Worm (Caenorhabditis elegans): Measurements from ENCODE around the gene ugt-48.

The ugt-48 gene

DNA sequence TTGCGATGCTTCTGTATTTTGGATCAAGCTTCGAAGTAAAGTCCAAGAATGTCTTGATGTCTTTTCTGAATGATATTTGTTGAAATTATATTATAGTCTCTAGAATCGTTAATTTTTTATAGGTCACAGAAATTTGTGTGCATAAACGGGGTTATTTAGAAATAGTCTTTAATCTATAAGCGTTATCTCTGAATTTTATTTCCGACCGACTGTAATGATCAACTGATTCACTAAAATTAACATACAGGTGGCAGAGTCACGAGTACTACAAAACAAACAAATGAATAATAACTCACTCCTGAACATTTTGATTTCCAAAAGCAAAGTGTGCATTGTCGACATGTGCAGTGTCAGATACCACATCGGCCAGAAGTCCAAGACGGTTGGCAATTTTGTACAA, 36.1 kb downstream of the ugt-48 start:
- TF ChIP-seq Y105C5A.15 (GFP tag; IDR thresholded peaks at IDR 0.05) = no peak
- no peak for TF ChIP-seq zfp-2 (tag; optimal IDR thresholded peaks at IDR 0.05)
- TF ChIP-seq spr-3 (GFP tag; optimal IDR thresholded peaks at IDR 0.05) = no peak
- no peak for TF ChIP-seq R02D3.7 (tag; optimal IDR thresholded peaks at IDR 0.05)
- peak; percentile 1 for TF ChIP-seq hlh-30 (tag; optimal IDR thresholded peaks at IDR 0.05; ENCODE audit: insufficient read depth)
- no peak for TF ChIP-seq daf-16 (GFP tag; optimal IDR thresholded peaks at IDR 0.05)
- peak; percentile 43 for TF ChIP-seq daf-16 (tag; optimal IDR thresholded peaks at IDR 0.05)
- peak; percentile 63 for TF ChIP-seq nhr-77 (tag; optimal IDR thresholded peaks at IDR 0.05)
- no peak for TF ChIP-seq nhr-76 (tag; optimal IDR thresholded peaks at IDR 0.05)
- TF ChIP-seq lin-1 (GFP tag; IDR thresholded peaks at IDR 0.05) = no peak
- TF ChIP-seq nhr-111 (GFP tag; optimal IDR thresholded peaks at IDR 0.05) = no peak
- TF ChIP-seq nhr-28 (tag; optimal IDR thresholded peaks at IDR 0.05) = peak; percentile 70
- 0 out of 2 replicates have a peak, but pooled peaks have one; percentile 19 for TF ChIP-seq dmd-6 (GFP tag; IDR thresholded peaks at IDR 0.05)
- TF ChIP-seq F37D6.2 (tag; optimal IDR thresholded peaks at IDR 0.05) = no peak
- TF ChIP-seq attf-4 (tag; optimal IDR thresholded peaks at IDR 0.05) = no peak
- TF ChIP-seq ctbp-1 (GFP tag; IDR thresholded peaks at IDR 0.05) = no peak
- TF ChIP-seq dve-1 (tag; optimal IDR thresholded peaks at IDR 0.05; ENCODE audit: insufficient read depth) = peak; percentile 33
- TF ChIP-seq nhr-48 (tag; optimal IDR thresholded peaks at IDR 0.05) = no peak
- no peak for TF ChIP-seq hmg-1.1 (GFP tag; IDR thresholded peaks at IDR 0.05)
- TF ChIP-seq aha-1 (tag) = peak; percentile 31
- TF ChIP-seq F26F4.8 (GFP tag; conservative IDR thresholded peaks at IDR 0.05) = no peak
- TF ChIP-seq hlh-11 (tag; optimal IDR thresholded peaks at IDR 0.05) = peak; percentile 10
- TF ChIP-seq zip-11 (GFP tag; IDR thresholded peaks at IDR 0.05) = no peak
- peak; percentile 55; the same call in 1 of the 2 replicates for TF ChIP-seq php-3 (GFP tag; IDR thresholded peaks at IDR 0.05)

DNA sequence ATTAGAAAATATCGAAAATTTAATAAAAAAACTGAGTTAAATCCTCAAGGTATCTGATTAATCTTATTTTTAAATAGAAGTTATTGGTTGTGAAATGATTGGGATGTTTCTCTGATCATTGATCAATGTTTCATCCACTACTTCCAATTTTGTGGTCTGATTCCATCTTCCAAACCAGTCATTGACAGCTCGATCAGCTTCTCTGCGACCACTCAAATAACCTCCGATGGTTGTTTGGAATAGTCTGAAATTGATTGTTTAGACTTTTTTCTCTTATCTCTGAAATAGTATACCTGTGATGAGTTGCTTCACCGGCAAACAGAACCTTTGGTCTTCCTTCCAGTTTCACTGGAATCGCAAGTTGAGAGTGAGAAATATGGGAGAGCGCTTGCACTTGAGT, 37.9 kb downstream of the ugt-48 start:
- TF ChIP-seq nhr-6 (tag; optimal IDR thresholded peaks at IDR 0.05) = no peak
- no peak for TF ChIP-seq zip-11 (GFP tag; IDR thresholded peaks at IDR 0.05)
- peak in 1 of 2 experiments; percentile 94 for TF ChIP-seq unc-62 (GFP tag; optimal IDR thresholded peaks at IDR 0.05 in 1 of 2)
- TF ChIP-seq unc-62 (tag; optimal IDR thresholded peaks at IDR 0.05) = no peak
- TF ChIP-seq lin-38 (GFP tag; IDR thresholded peaks at IDR 0.05) = peak; percentile 34
- TF ChIP-seq spr-3 (GFP tag; optimal IDR thresholded peaks at IDR 0.05) = no peak
- TF ChIP-seq F44E2.7 (GFP tag; IDR thresholded peaks at IDR 0.05) = no peak
- no peak for TF ChIP-seq dpl-1 (GFP tag; optimal IDR thresholded peaks at IDR 0.05)
- TF ChIP-seq T20F7.1 (GFP tag; optimal IDR thresholded peaks at IDR 0.05) = no peak
- TF ChIP-seq dve-1 (tag; optimal IDR thresholded peaks at IDR 0.05; ENCODE audit: insufficient read depth) = peak; percentile 16
- peak; percentile 59 for TF ChIP-seq dmd-6 (GFP tag; IDR thresholded peaks at IDR 0.05)
- TF ChIP-seq daf-16 (GFP tag; optimal IDR thresholded peaks at IDR 0.05) = no peak
- peak; percentile 23 for TF ChIP-seq daf-16 (tag; optimal IDR thresholded peaks at IDR 0.05)
- no peak for TF ChIP-seq skn-1 (tag; optimal IDR thresholded peaks at IDR 0.05)
- no peak for TF ChIP-seq zfp-2 (tag; optimal IDR thresholded peaks at IDR 0.05)
- no peak for TF ChIP-seq egl-43 (GFP tag; IDR thresholded peaks at IDR 0.05)
- no peak for TF ChIP-seq cey-2 (tag; optimal IDR thresholded peaks at IDR 0.05; ENCODE audit: borderline replicate concordance, insufficient read depth)
- no peak for TF ChIP-seq lin-1 (GFP tag; IDR thresholded peaks at IDR 0.05)
- no peak for TF ChIP-seq lin-39 (tag; optimal IDR thresholded peaks at IDR 0.05)
- no peak for TF ChIP-seq nhr-102 (tag; optimal IDR thresholded peaks at IDR 0.05)
- TF ChIP-seq nhr-25 (tag; optimal IDR thresholded peaks at IDR 0.05; ENCODE audit: borderline replicate concordance, insufficient read depth) = no peak

DNA sequence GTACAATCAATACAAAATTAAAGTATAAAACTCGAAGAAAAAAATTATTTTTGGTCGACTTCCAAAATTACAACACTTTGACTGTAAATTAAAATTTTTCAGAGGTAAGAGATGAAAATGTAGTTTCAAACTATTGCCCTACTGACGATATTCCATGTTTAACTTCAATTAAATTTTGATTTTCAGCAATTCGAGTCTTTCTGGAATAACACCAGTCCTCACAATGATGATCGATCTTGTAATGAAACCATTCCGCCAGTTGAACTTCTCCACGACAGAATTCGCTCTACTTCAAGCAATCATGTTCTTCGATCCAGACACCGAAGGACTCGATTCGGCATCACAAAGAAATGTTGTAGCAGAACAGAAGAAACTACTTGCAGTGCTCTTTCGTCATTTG, 38.7 kb downstream of the ugt-48 start:
- TF ChIP-seq vab-7 (GFP tag; IDR thresholded peaks at IDR 0.05) (no peak), unc-62 (GFP tag; optimal IDR thresholded peaks at IDR 0.05 in 1 of 2) (peak in 1 of 2 experiments; percentile 94), unc-62 (tag; optimal IDR thresholded peaks at IDR 0.05) (no peak), unc-39 (tag; optimal IDR thresholded peaks at IDR 0.05) (no peak), Y105C5A.15 (GFP tag; IDR thresholded peaks at IDR 0.05) (no peak), dmd-8 (GFP tag; IDR thresholded peaks at IDR 0.05) (no peak), lir-3 (tag; optimal IDR thresholded peaks at IDR 0.05) (no peak), dmd-9 (GFP tag; IDR thresholded peaks at IDR 0.05) (no peak), nhr-25 (tag; optimal IDR thresholded peaks at IDR 0.05; ENCODE audit: borderline replicate concordance, insufficient read depth) (no peak)
